Fruit fly (Drosophila melanogaster) whole organism, embryonic: ENCODE data around the gene CG31495.

Experiments
- CG11247 ChIP-seq: fragments of 200-800 bp; sonication (Bioruptor generic); IDR thresholded peaks from 2 replicates; pipeline ENCODE4 v1.3.6; 2022; ENCODE audit warnings: missing biosample characterization, missing genetic modification characterization
- CG12071 ChIP-seq: fragments of 200-800 bp; sonication (Bioruptor generic); optimal IDR thresholded peaks from 3 replicates; lab custom pipeline; 2018; ENCODE audit warnings: missing biosample characterization, mild to moderate bottlenecking, missing genetic modification characterization
- CG12104 ChIP-seq: fragments of 200-800 bp; sonication (Bioruptor generic); optimal IDR thresholded peaks from 3 replicates; lab custom pipeline; 2016; ENCODE audit warnings: missing biosample characterization, missing genetic modification characterization
- CG12942 ChIP-seq: fragments of 200-800 bp; sonication (Bioruptor generic); optimal IDR thresholded peaks from 3 replicates; lab custom pipeline; 2016; ENCODE audit warnings: missing biosample characterization, missing genetic modification characterization
- CG13123 ChIP-seq: fragments of 200-800 bp; sonication (Bioruptor generic); optimal IDR thresholded peaks from 2 replicates; lab custom pipeline; 2016; ENCODE audit warnings: missing biosample characterization, missing genetic modification characterization
- CG14014 ChIP-seq: fragments of 200-800 bp; sonication (Bioruptor generic); IDR thresholded peaks from 2 replicates; pipeline ENCODE4 v1.3.6; 2022; ENCODE audit warnings: missing biosample characterization, missing genetic modification characterization
- CG14050 ChIP-seq: fragments of 200-800 bp; sonication (Bioruptor generic); IDR thresholded peaks from 3 replicates; pipeline ENCODE4 v1.3.6; 2022; ENCODE audit warnings: missing biosample characterization, missing genetic modification characterization
- CG14441 ChIP-seq: fragments of 200-800 bp; sonication (Bioruptor generic); IDR thresholded peaks from 2 replicates; pipeline ENCODE4 v1.3.6; 2022; ENCODE audit warnings: missing biosample characterization, missing genetic modification characterization
- CG15011 ChIP-seq: fragments of 200-800 bp; sonication (Bioruptor generic); optimal IDR thresholded peaks from 3 replicates; lab custom pipeline; 2018; ENCODE audit warnings: missing biosample characterization, mild to moderate bottlenecking, missing genetic modification characterization
- CG17328 ChIP-seq: fragments of 200-800 bp; sonication (Bioruptor generic); IDR thresholded peaks from 2 replicates; pipeline ENCODE4 v1.3.6; 2022; ENCODE audit warnings: missing biosample characterization, missing genetic modification characterization
- CG17361 ChIP-seq: fragments of 200-800 bp; sonication (Bioruptor generic); IDR thresholded peaks from 3 replicates; pipeline ENCODE4 v1.3.6; 2022; ENCODE audit warnings: missing biosample characterization, missing genetic modification characterization
- CG2116 ChIP-seq: fragments of 200-800 bp; sonication (Bioruptor generic); optimal IDR thresholded peaks from 3 replicates; lab custom pipeline; 2018; ENCODE audit warnings: missing biosample characterization, mild to moderate bottlenecking, missing genetic modification characterization
- CG2875 ChIP-seq: fragments of 200-800 bp; sonication (Bioruptor generic); optimal IDR thresholded peaks from 2 replicates; lab custom pipeline; 2017; ENCODE audit warnings: missing biosample characterization, mild to moderate bottlenecking, missing genetic modification characterization, missing genetic modification reagents
- CG30403 ChIP-seq: fragments of 200-800 bp; sonication (Bioruptor generic); optimal IDR thresholded peaks from 3 replicates; lab custom pipeline; 2016; ENCODE audit warnings: missing biosample characterization, missing genetic modification characterization
- CG30431 ChIP-seq: fragments of 200-800 bp; sonication (Bioruptor generic); optimal IDR thresholded peaks from 2 replicates; lab custom pipeline; 2017; ENCODE audit warnings: missing biosample characterization, missing genetic modification characterization
- CG32532 ChIP-seq: fragments of 200-800 bp; sonication (Bioruptor generic); IDR thresholded peaks from 2 replicates; pipeline ENCODE4 v1.3.6; 2022; ENCODE audit warnings: missing biosample characterization, missing genetic modification characterization
- CG33557 ChIP-seq: fragments of 200-800 bp; sonication (Bioruptor generic); optimal IDR thresholded peaks from 2 replicates; lab custom pipeline; 2019; ENCODE audit warnings: missing biosample characterization, mild to moderate bottlenecking, missing genetic modification characterization, moderate library complexity
- CG4707 ChIP-seq: fragments of 200-800 bp; sonication (Bioruptor generic); optimal IDR thresholded peaks from 2 replicates; lab custom pipeline; 2018; ENCODE audit warnings: missing biosample characterization, mild to moderate bottlenecking, missing genetic modification characterization, moderate library complexity
- CG5953 ChIP-seq: fragments of 200-800 bp; sonication (Bioruptor generic); IDR thresholded peaks from 2 replicates; pipeline ENCODE4 v1.3.6; 2022; ENCODE audit warnings: missing biosample characterization, missing genetic modification characterization
- CG7928 ChIP-seq: fragments of 200-800 bp; sonication (Bioruptor generic); optimal IDR thresholded peaks from 2 replicates; lab custom pipeline; 2017; ENCODE audit warnings: missing biosample characterization, mild to moderate bottlenecking, missing genetic modification characterization
- CG8944 ChIP-seq: fragments of 200-800 bp; sonication (Bioruptor generic); optimal IDR thresholded peaks from 3 replicates; lab custom pipeline; 2016; ENCODE audit warnings: missing biosample characterization, missing genetic modification characterization
- D19B ChIP-seq: fragments of 200-800 bp; sonication (Bioruptor generic); optimal IDR thresholded peaks from 2 replicates; lab custom pipeline; 2017; ENCODE audit warnings: missing biosample characterization, mild to moderate bottlenecking, missing genetic modification characterization
- Doc3 ChIP-seq: fragments of 200-800 bp; sonication (Bioruptor generic); IDR thresholded peaks from 3 replicates; pipeline ENCODE4 v1.3.6; 2022; ENCODE audit warnings: missing biosample characterization, missing genetic modification characterization; ENCODE audit not compliant: partially characterized antibody
- H15 ChIP-seq: fragments of 200-800 bp; sonication (Bioruptor generic); IDR thresholded peaks from 3 replicates; pipeline ENCODE4 v1.3.6; 2022; ENCODE audit warnings: missing biosample characterization, missing genetic modification characterization
- HLH4C ChIP-seq: fragments of 200-800 bp; sonication (Bioruptor generic); IDR thresholded peaks from 3 replicates; pipeline ENCODE4 v1.3.6; 2022; ENCODE audit warnings: missing biosample characterization, missing genetic modification characterization; ENCODE audit not compliant: partially characterized antibody
- Mrtf ChIP-seq: fragments of 200-800 bp; sonication (Bioruptor generic); IDR thresholded peaks from 3 replicates; pipeline ENCODE4 v1.3.6; 2022; ENCODE audit warnings: missing biosample characterization, missing genetic modification characterization
- Nf-YA ChIP-seq: fragments of 200-800 bp; sonication (Bioruptor generic); IDR thresholded peaks from 2 replicates; pipeline ENCODE4 v1.3.6; 2022; ENCODE audit warnings: missing biosample characterization, missing genetic modification characterization
- TFAM ChIP-seq: fragments of 200-800 bp; sonication (Bioruptor generic); optimal IDR thresholded peaks from 2 replicates; lab custom pipeline; 2017; ENCODE audit warnings: missing biosample characterization, missing genetic modification characterization, inconsistent platforms
- YL-1 ChIP-seq: fragments of 200-800 bp; sonication (Bioruptor generic); optimal IDR thresholded peaks from 3 replicates; lab custom pipeline; 2017; ENCODE audit warnings: missing biosample characterization, mild to moderate bottlenecking, missing genetic modification characterization
- bbx ChIP-seq: fragments of 200-800 bp; sonication (Bioruptor generic); IDR thresholded peaks from 2 replicates; pipeline ENCODE4 v1.3.6; 2022; ENCODE audit warnings: missing biosample characterization, missing genetic modification characterization; ENCODE audit not compliant: partially characterized antibody
- dm ChIP-seq: fragments of 200-800 bp; sonication (Bioruptor generic); optimal IDR thresholded peaks from 3 replicates; lab custom pipeline; 2016; ENCODE audit warnings: missing biosample characterization, missing genetic modification characterization
- dysf ChIP-seq: fragments of 200-800 bp; sonication (Bioruptor generic); IDR thresholded peaks from 3 replicates; pipeline ENCODE4 v1.3.6; 2022; ENCODE audit warnings: missing biosample characterization, missing genetic modification characterization
- eyg ChIP-seq: fragments of 200-800 bp; sonication (Bioruptor generic); optimal IDR thresholded peaks from 3 replicates; lab custom pipeline; 2016; ENCODE audit warnings: missing biosample characterization, missing genetic modification characterization
- ftz-f1 ChIP-seq: fragments of 200-800 bp; sonication (Bioruptor generic); optimal IDR thresholded peaks from 2 replicates; lab custom pipeline; 2016; ENCODE audit warnings: missing biosample characterization, missing genetic modification characterization
- grn ChIP-seq: fragments of 200-800 bp; sonication (Bioruptor generic); optimal IDR thresholded peaks from 3 replicates; lab custom pipeline; 2017; ENCODE audit warnings: missing biosample characterization, missing genetic modification characterization
- gsb-n ChIP-seq: fragments of 200-800 bp; sonication (Bioruptor generic); optimal IDR thresholded peaks from 3 replicates; lab custom pipeline; 2018; ENCODE audit warnings: missing biosample characterization, mild to moderate bottlenecking, missing genetic modification characterization
- hbn ChIP-seq: fragments of 200-800 bp; sonication (Bioruptor generic); IDR thresholded peaks from 2 replicates; pipeline ENCODE4 v1.3.6; 2022; ENCODE audit warnings: missing biosample characterization, missing genetic modification characterization; ENCODE audit not compliant: partially characterized antibody
- hkb ChIP-seq, 2 experiments: fragments of 200-800 bp in 1 of 2; fragments of >200 bp in 1 of 2; sonication (Bioruptor generic) in 1 of 2; IDR thresholded peaks in 1 of 2; optimal IDR thresholded peaks in 1 of 2; 2 replicates each; pipeline versions ENCODE4 v1.3.6 to Lab custom; 2017 to 2022; ENCODE audit warnings: missing biosample characterization in 1 of 2, missing genetic modification characterization in 1 of 2
- insv ChIP-seq, 2 experiments: fragments of 200-800 bp; sonication (Bioruptor generic); optimal IDR thresholded peaks; 3 replicates each; lab custom pipeline; 2016 to 2018; ENCODE audit warnings: missing biosample characterization in 2 of 2, missing genetic modification characterization in 2 of 2
- inv ChIP-seq: fragments of 200-800 bp; sonication (Bioruptor generic); IDR thresholded peaks from 2 replicates; pipeline ENCODE4 v1.3.6; 2022; ENCODE audit warnings: missing biosample characterization, missing genetic modification characterization; ENCODE audit not compliant: partially characterized antibody
- lbe ChIP-seq: fragments of 200-800 bp; sonication (Bioruptor generic); optimal IDR thresholded peaks from 2 replicates; lab custom pipeline; 2016; ENCODE audit warnings: missing biosample characterization, mild to moderate bottlenecking, missing genetic modification characterization
- lola ChIP-seq, 3 experiments: fragments of >200 bp in 2 of 3; fragments of 200-800 bp in 1 of 3; sonication (Bioruptor generic) in 1 of 3; optimal IDR thresholded peaks; 2 replicates each; lab custom pipeline; 2017 to 2019; ENCODE audit warnings: missing biosample characterization in 3 of 3, missing genetic modification characterization in 3 of 3, mild to moderate bottlenecking in 1 of 3, moderate library complexity in 1 of 3
- nmo ChIP-seq: fragments of 200-800 bp; sonication (Bioruptor generic); optimal IDR thresholded peaks from 2 replicates; lab custom pipeline; 2018; ENCODE audit warnings: missing biosample characterization, mild to moderate bottlenecking, missing genetic modification characterization, moderate library complexity
- onecut ChIP-seq: fragments of 200-800 bp; sonication (Bioruptor generic); IDR thresholded peaks from 2 replicates; pipeline ENCODE4 v1.3.6; 2022; ENCODE audit warnings: missing biosample characterization, missing genetic modification characterization
- repo ChIP-seq: fragments of 200-800 bp; sonication (Bioruptor generic); optimal IDR thresholded peaks from 2 replicates; lab custom pipeline; 2016; ENCODE audit warnings: missing biosample characterization, missing genetic modification characterization
- slou ChIP-seq: fragments of 200-800 bp; sonication (Bioruptor generic); optimal IDR thresholded peaks from 3 replicates; lab custom pipeline; 2016; ENCODE audit warnings: missing biosample characterization, missing genetic modification characterization
- tin ChIP-seq: fragments of 200-800 bp; sonication (Bioruptor generic); optimal IDR thresholded peaks from 3 replicates; lab custom pipeline; 2016; ENCODE audit warnings: missing biosample characterization, missing genetic modification characterization
- trem ChIP-seq: fragments of 200-800 bp; optimal IDR thresholded peaks from 3 replicates; lab custom pipeline; 2019; ENCODE audit warnings: missing biosample characterization, mild to moderate bottlenecking, missing genetic modification characterization, moderate library complexity
- tup ChIP-seq: fragments of 200-800 bp; sonication (Bioruptor generic); optimal IDR thresholded peaks from 2 replicates; lab custom pipeline; 2016; ENCODE audit warnings: missing biosample characterization, mild to moderate bottlenecking, missing genetic modification characterization, moderate library complexity
- zen2 ChIP-seq: fragments of 200-800 bp; sonication (Bioruptor generic); IDR thresholded peaks from 3 replicates; pipeline ENCODE4 v1.3.6; 2022; ENCODE audit warnings: missing biosample characterization, missing genetic modification characterization; ENCODE audit not compliant: partially characterized antibody

CG31495 gene

DNA sequence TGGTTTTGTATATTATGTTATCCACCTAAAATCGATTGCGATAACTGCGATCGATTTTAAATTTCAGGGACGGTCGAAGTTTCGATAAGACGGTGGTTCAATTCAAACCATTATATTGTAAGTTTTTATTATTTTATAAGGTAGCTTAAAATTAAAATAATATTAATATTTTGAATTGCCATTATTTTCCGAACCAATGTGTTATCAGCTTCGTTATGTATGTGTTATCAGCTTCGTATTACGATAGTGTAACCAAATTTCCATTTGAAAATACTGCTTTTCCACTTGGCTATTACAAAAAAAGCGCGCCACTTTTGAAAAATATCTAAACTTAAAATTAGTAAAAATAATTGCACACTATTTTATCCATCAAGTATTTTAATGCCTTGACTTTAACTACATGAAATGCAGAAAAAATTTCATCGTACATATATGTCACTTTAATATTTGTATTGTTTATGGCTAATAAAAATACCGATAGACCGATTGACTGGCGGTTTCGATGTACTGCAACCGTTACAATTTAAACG, at the start of gene CG31495 (continued):
- TF ChIP-seq lbe (GFP tag; lab: Kevin White, UChicago), result no peak
- no peak for TF ChIP-seq CG14441 (GFP tag; lab: Robert Waterston, UW)
- TF ChIP-seq onecut (GFP tag; lab: Robert Waterston, UW), result no peak
- no peak for TF ChIP-seq CG14050 (GFP tag; lab: Robert Waterston, UW)
- TF ChIP-seq CG17361, result peak; percentile 54; the same call in 2 of the 3 replicates
- peak in 2 of 3 experiments; percentile 19 to 82 for TF ChIP-seq lola (GFP tag; optimal IDR thresholded peaks at IDR 0.05; lab: Kevin White, UChicago)
- TF ChIP-seq CG5953 (GFP tag; lab: Robert Waterston, UW), result no peak
- TF ChIP-seq CG4707 (GFP tag; lab: Kevin White, UChicago), result no peak
- peak; percentile 74 for TF ChIP-seq HLH4C (GFP tag; lab: Robert Waterston, UW)
- TF ChIP-seq CG15011, result no peak
- TF ChIP-seq inv (GFP tag; lab: Robert Waterston, UW), result peak; percentile 38; the same call in 1 of the 2 replicates
- no peak for TF ChIP-seq hbn (GFP tag; lab: Robert Waterston, UW)
- no peak for TF ChIP-seq CG13123
- peak in 1 of 2 experiments; percentile 18 for TF ChIP-seq insv (GFP tag; optimal IDR thresholded peaks at IDR 0.05; lab: Kevin White, UChicago)
- no peak for TF ChIP-seq CG12071 (GFP tag; lab: Kevin White, UChicago)
- no peak for TF ChIP-seq CG30431
- no peak for TF ChIP-seq CG32532 (GFP tag; lab: Robert Waterston, UW)
- no peak for TF ChIP-seq slou (GFP tag; lab: Kevin White, UChicago)
- 0 out of 3 replicates have a peak, but pooled peaks have one; percentile 45 for TF ChIP-seq Doc3
- TF ChIP-seq trem (tag; lab: Kevin White, UChicago), result peak; percentile 68
- no peak for TF ChIP-seq H15
- TF ChIP-seq gsb-n, result no peak
- no peak; the same call in 2 of the 3 replicates for TF ChIP-seq zen2 (GFP tag; lab: Robert Waterston, UW)
- TF ChIP-seq CG2875 (GFP tag; lab: Kevin White, UChicago), result no peak
- no peak for TF ChIP-seq grn (GFP tag; lab: Kevin White, UChicago)
- TF ChIP-seq tup (GFP tag; lab: Kevin White, UChicago), result no peak
- TF ChIP-seq CG17328 (GFP tag; lab: Robert Waterston, UW), result peak; percentile 9; the same call in 1 of the 2 replicates
- TF ChIP-seq CG33557 (GFP tag; lab: Kevin White, UChicago), result no peak
- TF ChIP-seq Mrtf (GFP tag; lab: Robert Waterston, UW), result no peak
- peak; percentile 31 for TF ChIP-seq tin (GFP tag; lab: Kevin White, UChicago)
- TF ChIP-seq YL-1 (GFP tag; lab: Kevin White, UChicago), result peak; percentile 8
- peak; percentile 70 for TF ChIP-seq CG7928 (GFP tag; lab: Kevin White, UChicago)
- no peak for TF ChIP-seq D19B
- no peak for TF ChIP-seq TFAM
- peak; percentile 82 for TF ChIP-seq CG2116 (GFP tag; lab: Kevin White, UChicago)
- TF ChIP-seq CG12942 (GFP tag; lab: Kevin White, UChicago), result no peak
- no peak for TF ChIP-seq CG8944 (GFP tag; lab: Kevin White, UChicago)
- no peak for TF ChIP-seq dm (GFP tag; lab: Kevin White, UChicago)
- TF ChIP-seq Nf-YA (GFP tag; lab: Robert Waterston, UW), result no peak
- TF ChIP-seq nmo, result peak; percentile 59
- TF ChIP-seq CG12104, result no peak
- no peak for TF ChIP-seq CG14014 (GFP tag; lab: Robert Waterston, UW)
- TF ChIP-seq dysf (GFP tag; lab: Robert Waterston, UW), result no peak
- no peak for TF ChIP-seq CG11247 (GFP tag; lab: Robert Waterston, UW)
- peak; percentile 43 for TF ChIP-seq bbx (GFP tag; lab: Robert Waterston, UW)
- TF ChIP-seq hkb (optimal IDR thresholded peaks at IDR 0.05; lab: Kevin White, UChicago), result no peak
- 0 out of 2 replicates have a peak, but pooled peaks have one; percentile 9 for TF ChIP-seq hkb (GFP tag; IDR thresholded peaks at IDR 0.05; lab: Robert Waterston, UW)
- peak; percentile 17 for TF ChIP-seq CG30403 (GFP tag; lab: Kevin White, UChicago)
- TF ChIP-seq ftz-f1, result no peak
- TF ChIP-seq eyg (GFP tag; lab: Kevin White, UChicago), result no peak
- no peak for TF ChIP-seq repo
